Fruit fly (Drosophila melanogaster) whole organism, embryonic: Measurements from ENCODE around the gene elgi.

ENCODE experiments used
- Aef1 ChIP-seq: fragments of 200-800 bp; sonication (Bioruptor generic); IDR thresholded peaks from 3 replicates; pipeline ENCODE4 v1.3.6; 2022; ENCODE audit warnings: missing biosample characterization, missing genetic modification characterization
- Antp ChIP-seq: fragments of 200-800 bp; sonication (Bioruptor generic); optimal IDR thresholded peaks from 3 replicates; lab custom pipeline; 2016; ENCODE audit warnings: missing biosample characterization, missing genetic modification characterization
- CG12744 ChIP-seq: fragments of 200-800 bp; sonication (Bioruptor generic); optimal IDR thresholded peaks from 2 replicates; lab custom pipeline; 2016; ENCODE audit warnings: missing biosample characterization, missing genetic modification characterization
- CG13123 ChIP-seq: fragments of 200-800 bp; sonication (Bioruptor generic); optimal IDR thresholded peaks from 2 replicates; lab custom pipeline; 2016; ENCODE audit warnings: missing biosample characterization, missing genetic modification characterization
- CG13287 ChIP-seq: fragments of 200-800 bp; sonication (Bioruptor generic); IDR thresholded peaks from 2 replicates; pipeline ENCODE4 v1.3.6; 2022; ENCODE audit warnings: missing biosample characterization, missing genetic modification characterization; ENCODE audit not compliant: partially characterized antibody
- CG13296 ChIP-seq: fragments of 200-800 bp; sonication (Bioruptor generic); optimal IDR thresholded peaks from 3 replicates; lab custom pipeline; 2018; ENCODE audit warnings: missing biosample characterization, mild to moderate bottlenecking, missing genetic modification characterization
- CG14441 ChIP-seq: fragments of 200-800 bp; sonication (Bioruptor generic); IDR thresholded peaks from 2 replicates; pipeline ENCODE4 v1.3.6; 2022; ENCODE audit warnings: missing biosample characterization, missing genetic modification characterization
- CG14667 ChIP-seq: fragments of 200-800 bp; sonication (Bioruptor generic); IDR thresholded peaks from 2 replicates; pipeline ENCODE4 v1.3.6; 2022; ENCODE audit warnings: missing biosample characterization, missing genetic modification characterization
- CG14860 ChIP-seq: fragments of 200-800 bp; sonication (Bioruptor generic); IDR thresholded peaks from 3 replicates; pipeline ENCODE4 v1.3.6; 2022; ENCODE audit warnings: missing biosample characterization, missing genetic modification characterization; ENCODE audit not compliant: partially characterized antibody
- CG15514 ChIP-seq: fragments of 200-800 bp; sonication (Bioruptor generic); optimal IDR thresholded peaks from 3 replicates; lab custom pipeline; 2017; ENCODE audit warnings: missing biosample characterization, missing genetic modification characterization, mild to moderate bottlenecking, moderate library complexity, missing genetic modification reagents
- CG16815 ChIP-seq: fragments of 200-800 bp; sonication (Bioruptor generic); optimal IDR thresholded peaks from 3 replicates; lab custom pipeline; 2017; ENCODE audit warnings: missing biosample characterization, mild to moderate bottlenecking, missing genetic modification characterization
- CG17568 ChIP-seq: fragments of 200-800 bp; sonication (Bioruptor generic); optimal IDR thresholded peaks from 2 replicates; lab custom pipeline; 2018; ENCODE audit warnings: missing biosample characterization, mild to moderate bottlenecking, missing genetic modification characterization, moderate library complexity
- CG1832 ChIP-seq: fragments of 200-800 bp; sonication (Bioruptor generic); optimal IDR thresholded peaks from 2 replicates; lab custom pipeline; 2017; ENCODE audit warnings: missing biosample characterization, mild to moderate bottlenecking, missing genetic modification characterization, inconsistent platforms
- CG2202 ChIP-seq: fragments of 200-800 bp; sonication (Bioruptor generic); optimal IDR thresholded peaks from 2 replicates; lab custom pipeline; 2018; ENCODE audit warnings: missing biosample characterization, mild to moderate bottlenecking, missing genetic modification characterization
- CG32767 ChIP-seq: fragments of 200-800 bp; sonication (Bioruptor generic); IDR thresholded peaks from 2 replicates; pipeline ENCODE4 v1.3.6; 2022; ENCODE audit warnings: missing biosample characterization, missing genetic modification characterization
- CG3838 ChIP-seq: fragments of 200-800 bp; sonication (Bioruptor generic); optimal IDR thresholded peaks from 3 replicates; lab custom pipeline; 2016; ENCODE audit warnings: missing biosample characterization, missing genetic modification characterization
- CG4404 ChIP-seq: fragments of 200-800 bp; sonication (Bioruptor generic); IDR thresholded peaks from 2 replicates; pipeline ENCODE4 v1.3.6; 2022; ENCODE audit warnings: missing biosample characterization, missing genetic modification characterization
- CG6272 ChIP-seq: fragments of 200-800 bp; sonication (Bioruptor generic); IDR thresholded peaks from 2 replicates; pipeline ENCODE4 v1.3.6; 2022; ENCODE audit warnings: missing biosample characterization, missing genetic modification characterization
- CG6654 ChIP-seq: fragments of 200-800 bp; sonication (Bioruptor generic); optimal IDR thresholded peaks from 2 replicates; lab custom pipeline; 2017; ENCODE audit warnings: missing biosample characterization, mild to moderate bottlenecking, missing genetic modification characterization
- CG6765 ChIP-seq: fragments of 200-800 bp; sonication (Bioruptor generic); optimal IDR thresholded peaks from 3 replicates; lab custom pipeline; 2017; ENCODE audit warnings: missing biosample characterization, mild to moderate bottlenecking, missing genetic modification characterization
- Dad ChIP-seq: fragments of 200-800 bp; sonication (Bioruptor generic); optimal IDR thresholded peaks from 3 replicates; lab custom pipeline; 2016; ENCODE audit warnings: missing biosample characterization, missing genetic modification characterization
- Eip74EF ChIP-seq, 2 experiments: fragments of 200-800 bp in 1 of 2; fragments of >200 bp in 1 of 2; sonication (Bioruptor generic) in 1 of 2; optimal IDR thresholded peaks; 2 replicates each; lab custom pipeline; 2017 to 2019; ENCODE audit warnings: missing biosample characterization in 2 of 2, missing genetic modification characterization in 2 of 2, mild to moderate bottlenecking in 1 of 2, moderate library complexity in 1 of 2
- GATAe ChIP-seq: fragments of 200-800 bp; sonication (Bioruptor generic); conservative IDR thresholded peaks from 2 replicates; pipeline ENCODE4 v1.3.6; 2022; ENCODE audit warnings: missing biosample characterization, missing genetic modification characterization
- HLHmδ ChIP-seq: fragments of 200-800 bp; sonication (Bioruptor generic); optimal IDR thresholded peaks from 2 replicates; lab custom pipeline; 2018; ENCODE audit warnings: missing biosample characterization, mild to moderate bottlenecking, missing genetic modification characterization, moderate library complexity
- Hsf ChIP-seq: fragments of 200-800 bp; sonication (Bioruptor generic); optimal IDR thresholded peaks from 3 replicates; lab custom pipeline; 2016; ENCODE audit warnings: missing biosample characterization, missing genetic modification characterization
- Med ChIP-seq: fragments of 200-800 bp; sonication (Bioruptor generic); peaks from one replicate; lab custom pipeline; 2016; ENCODE audit warnings: missing biosample characterization, missing genetic modification characterization, mild to moderate bottlenecking, inconsistent platforms, moderate library complexity
- Oli ChIP-seq: fragments of 200-800 bp; sonication (Bioruptor generic); optimal IDR thresholded peaks from 2 replicates; lab custom pipeline; 2018; ENCODE audit warnings: missing biosample characterization, mild to moderate bottlenecking, missing genetic modification characterization, moderate library complexity
- Side ChIP-seq: fragments of 200-800 bp; sonication (Bioruptor generic); optimal IDR thresholded peaks from 2 replicates; lab custom pipeline; 2016; ENCODE audit warnings: missing biosample characterization, missing genetic modification characterization
- Six4 ChIP-seq: fragments of 200-800 bp; sonication (Bioruptor generic); optimal IDR thresholded peaks from 2 replicates; lab custom pipeline; 2016; ENCODE audit warnings: missing biosample characterization, missing genetic modification characterization
- Ssrp ChIP-seq: fragments of 200-800 bp; sonication (Bioruptor generic); optimal IDR thresholded peaks from 2 replicates; lab custom pipeline; 2018; ENCODE audit warnings: missing biosample characterization, mild to moderate bottlenecking, missing genetic modification characterization, moderate library complexity
- Stat92E ChIP-seq, 3 experiments: fragments of >200 bp in 2 of 3; fragments of 200-800 bp in 1 of 3; sonication (Bioruptor generic) in 1 of 3; optimal IDR thresholded peaks; 2 replicates each; lab custom pipeline; 2017 to 2019; ENCODE audit warnings: missing biosample characterization in 3 of 3, missing genetic modification characterization in 3 of 3, mild to moderate bottlenecking in 1 of 3, moderate library complexity in 1 of 3
- Vsx1 ChIP-seq: fragments of 200-800 bp; sonication (Bioruptor generic); optimal IDR thresholded peaks from 2 replicates; lab custom pipeline; 2017; ENCODE audit warnings: missing biosample characterization, mild to moderate bottlenecking, missing genetic modification characterization, missing genetic modification reagents
- aop ChIP-seq: fragments of 200-800 bp; sonication (Bioruptor generic); IDR thresholded peaks from 2 replicates; pipeline ENCODE4 v1.3.6; 2022; ENCODE audit warnings: missing biosample characterization, missing genetic modification characterization
- cad ChIP-seq: fragments of >200 bp; optimal IDR thresholded peaks from 2 replicates; lab custom pipeline; 2017; ENCODE audit warnings: missing biosample characterization, missing genetic modification characterization
- crol ChIP-seq: fragments of 200-800 bp; sonication (Bioruptor generic); IDR thresholded peaks from 2 replicates; pipeline ENCODE4 v1.3.6; 2022; ENCODE audit warnings: missing biosample characterization, missing genetic modification characterization
- cwo ChIP-seq: fragments of 200-800 bp; sonication (Bioruptor generic); optimal IDR thresholded peaks from 3 replicates; lab custom pipeline; 2017; ENCODE audit warnings: missing biosample characterization, missing genetic modification characterization, mild to moderate bottlenecking, moderate library complexity, missing genetic modification reagents
- esg ChIP-seq: fragments of 200-800 bp; sonication (Bioruptor generic); conservative IDR thresholded peaks from 2 replicates; pipeline ENCODE4 v1.3.6; 2022; ENCODE audit warnings: missing biosample characterization, missing genetic modification characterization
- ftz-f1 ChIP-seq: fragments of 200-800 bp; sonication (Bioruptor generic); optimal IDR thresholded peaks from 2 replicates; lab custom pipeline; 2016; ENCODE audit warnings: missing biosample characterization, missing genetic modification characterization
- insv ChIP-seq, 2 experiments: fragments of 200-800 bp; sonication (Bioruptor generic); optimal IDR thresholded peaks; 3 replicates each; lab custom pipeline; 2016 to 2018; ENCODE audit warnings: missing biosample characterization in 2 of 2, missing genetic modification characterization in 2 of 2
- kah ChIP-seq: fragments of 200-800 bp; sonication (Bioruptor generic); optimal IDR thresholded peaks from 2 replicates; lab custom pipeline; 2018; ENCODE audit warnings: missing biosample characterization, mild to moderate bottlenecking, missing genetic modification characterization
- kay ChIP-seq: fragments of 200-800 bp; sonication (Bioruptor generic); optimal IDR thresholded peaks from 2 replicates; lab custom pipeline; 2016; ENCODE audit warnings: missing biosample characterization, missing genetic modification characterization
- kni ChIP-seq: fragments of 200-800 bp; sonication (Bioruptor generic); optimal IDR thresholded peaks from 3 replicates; lab custom pipeline; 2017; ENCODE audit warnings: mild to moderate bottlenecking, missing biosample characterization, missing genetic modification reagents, missing genetic modification characterization
- mirr ChIP-seq: fragments of 200-800 bp; sonication (Bioruptor generic); optimal IDR thresholded peaks from 3 replicates; lab custom pipeline; 2018; ENCODE audit warnings: missing biosample characterization, mild to moderate bottlenecking, missing genetic modification characterization
- nmo ChIP-seq: fragments of 200-800 bp; sonication (Bioruptor generic); optimal IDR thresholded peaks from 2 replicates; lab custom pipeline; 2018; ENCODE audit warnings: missing biosample characterization, mild to moderate bottlenecking, missing genetic modification characterization, moderate library complexity
- org-1 ChIP-seq: fragments of 200-800 bp; sonication (Bioruptor generic); optimal IDR thresholded peaks from 2 replicates; lab custom pipeline; 2017; ENCODE audit warnings: missing biosample characterization, missing genetic modification characterization
- pros ChIP-seq: fragments of 200-800 bp; sonication (Bioruptor generic); optimal IDR thresholded peaks from 3 replicates; lab custom pipeline; 2019; ENCODE audit warnings: missing biosample characterization, mild to moderate bottlenecking, missing genetic modification characterization, moderate library complexity
- sisA ChIP-seq: fragments of 200-800 bp; sonication (Bioruptor generic); IDR thresholded peaks from 2 replicates; pipeline ENCODE4 v1.3.6; 2022; ENCODE audit warnings: missing biosample characterization, missing genetic modification characterization
- so ChIP-seq: fragments of 200-800 bp; sonication (Bioruptor generic); IDR thresholded peaks from 3 replicates; pipeline ENCODE4 v1.3.6; 2022; ENCODE audit warnings: missing biosample characterization, missing genetic modification characterization
- toy ChIP-seq: fragments of 200-800 bp; sonication (Bioruptor generic); IDR thresholded peaks from 2 replicates; pipeline ENCODE4 v1.3.6; 2022; ENCODE audit warnings: missing biosample characterization, missing genetic modification characterization
- zfh2 ChIP-seq: fragments of 200-800 bp; sonication (Bioruptor generic); optimal IDR thresholded peaks from 2 replicates; lab custom pipeline; 2016; ENCODE audit warnings: missing biosample characterization, missing genetic modification characterization

Gene elgi

dm6 chr3L:15958612-15959315 is 2.4 kb downstream of the elgi start, which contains the start of gene CG17032 (continued):
- TF ChIP-seq CG1832 (GFP tag; lab: Kevin White, UChicago) (no peak), CG6272 (GFP tag; lab: Robert Waterston, UW) (no peak), ftz-f1 (GFP tag; lab: Kevin White, UChicago) (peak; percentile 2), esg (GFP tag; lab: Robert Waterston, UW) (no peak), CG16815 (GFP tag; lab: Kevin White, UChicago) (no peak), CG14860 (GFP tag; lab: Robert Waterston, UW) (no peak), CG12744 (no peak), CG2202 (tag; lab: Kevin White, UChicago) (no peak), HLHmδ (GFP tag; lab: Kevin White, UChicago) (peak; percentile 15), zfh2 (GFP tag; lab: Kevin White, UChicago) (no peak), pros (peak; percentile 53), nmo (no peak), CG15514 (GFP tag; lab: Kevin White, UChicago) (peak; percentile 26), Hsf (GFP tag; lab: Kevin White, UChicago) (no peak), CG13287 (peak; percentile 28; the same call in 1 of the 2 replicates), insv (GFP tag; optimal IDR thresholded peaks at IDR 0.05; lab: Kevin White, UChicago) (no peak), Antp (no peak), Vsx1 (GFP tag; lab: Kevin White, UChicago) (no peak), mirr (GFP tag; lab: Kevin White, UChicago) (peak; percentile 38), CG14441 (GFP tag; lab: Robert Waterston, UW) (no peak), GATAe (GFP tag; lab: Robert Waterston, UW) (no peak), Aef1 (GFP tag; lab: Robert Waterston, UW) (no peak), Oli (tag; lab: Kevin White, UChicago) (no peak), CG6654 (GFP tag; lab: Kevin White, UChicago) (no peak), Dad (GFP tag; lab: Kevin White, UChicago) (no peak), kni (GFP tag; lab: Kevin White, UChicago) (peak; percentile 75), crol (GFP tag; lab: Robert Waterston, UW) (no peak), CG13123 (GFP tag; lab: Kevin White, UChicago) (no peak), cad (GFP tag; lab: Kevin White, UChicago) (no peak), Side (GFP tag; lab: Kevin White, UChicago) (no peak), toy (no peak), kay (GFP tag; lab: Kevin White, UChicago) (no peak), Six4 (GFP tag; lab: Kevin White, UChicago) (no peak), CG17568 (GFP tag; lab: Kevin White, UChicago) (no peak), Ssrp (tag; lab: Kevin White, UChicago) (no peak), so (GFP tag; lab: Robert Waterston, UW) (0 out of 3 replicates have a peak, but pooled peaks have one; percentile 6), cwo (GFP tag; lab: Kevin White, UChicago) (peak; percentile 53), CG3838 (GFP tag; lab: Kevin White, UChicago) (no peak), CG14667 (GFP tag; lab: Robert Waterston, UW) (no peak), CG13296 (GFP tag; lab: Kevin White, UChicago) (no peak), Eip74EF (GFP tag; optimal IDR thresholded peaks at IDR 0.05; lab: Kevin White, UChicago) (peak in 1 of 2 experiments; percentile 58), CG32767 (no peak), org-1 (GFP tag; lab: Kevin White, UChicago) (no peak), CG6765 (no peak), kah (no peak), aop (GFP tag; lab: Robert Waterston, UW) (no peak), CG4404 (GFP tag; lab: Robert Waterston, UW) (no peak), Med (GFP tag; lab: Kevin White, UChicago) (peak; percentile 62), sisA (GFP tag; lab: Robert Waterston, UW) (no peak), Stat92E (GFP tag; optimal IDR thresholded peaks at IDR 0.05; lab: Kevin White, UChicago) (no peak)
